Fruit fly (Drosophila melanogaster): ENCODE measurements around the gene CG15824.

dm6 chr2L:845341-846004 is 39.5 kb downstream of the CG15824 start:
- TF ChIP-seq CG9705 (GFP tag; optimal IDR thresholded peaks at IDR 0.05), result no peak
- TF ChIP-seq lola (GFP tag; optimal IDR thresholded peaks at IDR 0.05), result no peak
- TF ChIP-seq Myc (optimal IDR thresholded peaks at IDR 0.05), result no peak
- no peak for TF ChIP-seq Vsx2 (GFP tag; optimal IDR thresholded peaks at IDR 0.05; ENCODE audit: partially characterized antibody)

Data from whole organism, wandering third instar larva.